Worm (Caenorhabditis elegans): ENCODE results near the gene him-3.

- no peak for TF ChIP-seq dao-5 (tag; optimal IDR thresholded peaks at IDR 0.05)
- TF ChIP-seq W03F9.2 (tag; optimal IDR thresholded peaks at IDR 0.05): no peak
- no peak for TF ChIP-seq him-1 (tag; optimal IDR thresholded peaks at IDR 0.05)
Observed at ce11 chrIV:6941101-6941500, 36.2 kb upstream of the him-3 start.

All from whole organism, L4/young adult.